Fruit fly (Drosophila melanogaster) whole organism: ENCODE data around the gene CG3984.

Experiments used
- CG8478 ChIP-seq: fragments of >200 bp; optimal IDR thresholded peaks from 2 replicates; lab custom pipeline; 2018; ENCODE audit warnings: inconsistent platforms
- Dll ChIP-seq: fragments of >200 bp; optimal IDR thresholded peaks from 2 replicates; lab custom pipeline; 2017
- EcR ChIP-seq, 2 experiments: fragments of >200 bp; optimal IDR thresholded peaks; 2 replicates each; lab custom pipeline; 2017; ENCODE audit warnings: missing biosample characterization in 2 of 2, missing genetic modification characterization in 2 of 2, missing genetic modification reagents in 2 of 2
- psq ChIP-seq: fragments of >200 bp; optimal IDR thresholded peaks from 2 replicates; lab custom pipeline; 2017
- usp ChIP-seq: fragments of >200 bp; optimal IDR thresholded peaks from 2 replicates; lab custom pipeline; 2017; ENCODE audit warnings: missing biosample characterization, missing genetic modification characterization, mixed read lengths

DNA sequence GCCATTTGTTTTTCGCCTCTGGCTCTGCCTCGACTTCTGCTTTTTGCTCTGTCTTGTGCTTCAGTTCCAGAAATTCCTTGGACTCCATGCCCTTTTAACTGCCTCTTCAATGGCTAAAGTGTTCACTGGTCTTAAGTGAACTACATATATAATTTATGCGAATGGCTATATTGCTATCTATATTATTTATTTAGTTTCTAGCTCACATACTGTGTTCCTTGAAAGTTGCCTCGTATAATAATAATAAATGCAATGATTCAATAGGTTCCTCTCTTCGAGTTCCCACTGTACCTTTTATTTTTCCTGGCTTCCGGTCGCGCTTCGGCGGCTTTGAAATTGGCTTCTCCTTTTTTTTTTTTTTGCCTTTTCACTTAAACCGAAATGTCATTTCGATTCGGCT, 17.2 kb upstream of the CG3984 start:
- TF ChIP-seq EcR (GFP tag; optimal IDR thresholded peaks at IDR 0.05; lab: Kevin White, UChicago): no peak
- TF ChIP-seq psq (lab: Kevin White, UChicago): no peak
- TF ChIP-seq CG8478: no peak
- no peak for TF ChIP-seq usp
- TF ChIP-seq Dll (lab: Kevin White, UChicago): no peak
